Worm (Caenorhabditis elegans) whole organism, young adult: ENCODE data around the gene lgc-57.

ENCODE experiments used
- B0035.1 ChIP-seq: sonication (generic microtip); optimal IDR thresholded peaks from 2 replicates; lab custom pipeline; 2016; ENCODE audit warnings: missing genetic modification characterization, mild to moderate bottlenecking, missing compliant biosample characterization, missing genotype, missing genetic modification reagents
- B0261.1 ChIP-seq: sonication (generic microtip); optimal IDR thresholded peaks from 2 replicates; lab custom pipeline; 2016; ENCODE audit warnings: mild to moderate bottlenecking, missing genetic modification characterization, moderate library complexity, missing compliant biosample characterization
- C17E4.6 ChIP-seq: fragments of 200-800 bp; sonication (Bioruptor generic); IDR thresholded peaks from 2 replicates; pipeline ENCODE4 v1.3.6; 2022; ENCODE audit warnings: missing genetic modification reagents, missing genetic modification characterization, missing compliant biosample characterization
- F33H1.4 ChIP-seq: fragments of 200-800 bp; sonication (Bioruptor generic); IDR thresholded peaks from 2 replicates; pipeline ENCODE4 v1.3.6; 2022; ENCODE audit warnings: missing genetic modification reagents, missing genetic modification characterization, missing compliant biosample characterization
- F37B4.10 ChIP-seq: fragments of 200-800 bp; sonication (Bioruptor generic); IDR thresholded peaks from 2 replicates; pipeline ENCODE4 v1.3.6; 2022; ENCODE audit warnings: missing genetic modification characterization, missing compliant biosample characterization
- F39B2.1 ChIP-seq: fragments of 200-800 bp; sonication (Bioruptor generic); IDR thresholded peaks from 2 replicates; pipeline ENCODE4 v1.3.6; 2022; ENCODE audit warnings: missing genetic modification reagents, missing genetic modification characterization, missing compliant biosample characterization
- F49E8.2 ChIP-seq: sonication (generic microtip); optimal IDR thresholded peaks from 3 replicates; lab custom pipeline; 2017; ENCODE audit warnings: missing genetic modification characterization, mild to moderate bottlenecking, missing compliant biosample characterization, antibody characterized with exemption, moderate library complexity; ENCODE audit not compliant: insufficient read depth
- F57C9.4 ChIP-seq: sonication (generic microtip); optimal IDR thresholded peaks from 2 replicates; lab custom pipeline; 2017; ENCODE audit warnings: mild to moderate bottlenecking, missing genetic modification characterization, missing compliant biosample characterization
- Y53F4B.3 ChIP-seq: fragments of 200-800 bp; sonication (Bioruptor generic); IDR thresholded peaks from 2 replicates; pipeline ENCODE4 v1.3.6; 2022; ENCODE audit warnings: missing genetic modification reagents, missing genetic modification characterization, missing compliant biosample characterization
- Y67H2A.10 ChIP-seq: fragments of 200-800 bp; sonication (Bioruptor generic); conservative IDR thresholded peaks from 2 replicates; pipeline ENCODE4 v1.3.6; 2022; ENCODE audit warnings: missing genetic modification reagents, missing genetic modification characterization, missing compliant biosample characterization
- aptf-3 ChIP-seq: fragments of 200-800 bp; sonication (Bioruptor generic); IDR thresholded peaks from 2 replicates; pipeline ENCODE4 v1.3.6; 2022; ENCODE audit warnings: missing genetic modification characterization, missing compliant biosample characterization
- attf-6 ChIP-seq: fragments of 200-800 bp; sonication (Bioruptor generic); IDR thresholded peaks from 2 replicates; pipeline ENCODE4 v1.3.6; 2022; ENCODE audit warnings: missing genetic modification reagents, missing genetic modification characterization, missing compliant biosample characterization
- cebp-1 ChIP-seq, 2 experiments: fragments of 200-800 bp in 1 of 2; sonication (Bioruptor generic) in 1 of 2; sonication (generic microtip) in 1 of 2; IDR thresholded peaks in 1 of 2; optimal IDR thresholded peaks in 1 of 2; 2 replicates each; pipeline versions ENCODE4 v1.3.6 to Lab custom; 2017 to 2022; ENCODE audit warnings: missing compliant biosample characterization in 2 of 2, missing genetic modification characterization in 2 of 2, mild to moderate bottlenecking in 1 of 2, missing genetic modification reagents in 1 of 2, moderate library complexity in 1 of 2
- ceh-100 ChIP-seq: fragments of 200-800 bp; sonication (Bioruptor generic); IDR thresholded peaks from 2 replicates; pipeline ENCODE4 v1.3.6; 2022; ENCODE audit warnings: missing genetic modification reagents, missing genetic modification characterization, missing compliant biosample characterization
- ceh-58 ChIP-seq: fragments of 200-800 bp; sonication (Bioruptor generic); IDR thresholded peaks from 2 replicates; pipeline ENCODE4 v1.3.6; 2022; ENCODE audit warnings: missing genetic modification characterization, missing compliant biosample characterization
- dox-1 ChIP-seq: fragments of 200-800 bp; sonication (Bioruptor generic); IDR thresholded peaks from 2 replicates; pipeline ENCODE4 v1.3.6; 2022; ENCODE audit warnings: missing genetic modification reagents, missing genetic modification characterization, missing compliant biosample characterization
- efl-1 ChIP-seq: fragments of 150-350 bp; optimal IDR thresholded peaks from 2 replicates; lab custom pipeline; 2014; ENCODE audit warnings: missing biosample characterization, missing genetic modification reagents, missing genetic modification characterization
- egl-18 ChIP-seq: fragments of 200-800 bp; sonication (Bioruptor generic); IDR thresholded peaks from 2 replicates; pipeline ENCODE4 v1.3.6; 2022; ENCODE audit warnings: missing genetic modification reagents, missing genetic modification characterization, missing compliant biosample characterization
- egl-44 ChIP-seq: fragments of 200-800 bp; sonication (Bioruptor generic); IDR thresholded peaks from 2 replicates; pipeline ENCODE4 v1.3.6; 2022; ENCODE audit warnings: missing genetic modification reagents, missing genetic modification characterization, missing compliant biosample characterization
- egrh-3 ChIP-seq: fragments of 200-800 bp; sonication (Bioruptor generic); IDR thresholded peaks from 2 replicates; pipeline ENCODE4 v1.3.6; 2022; ENCODE audit warnings: missing genetic modification reagents, missing genetic modification characterization, missing compliant biosample characterization
- hmg-1.2 ChIP-seq: fragments of 200-800 bp; sonication (Bioruptor generic); IDR thresholded peaks from 2 replicates; pipeline ENCODE4 v1.3.6; 2022; ENCODE audit warnings: missing genetic modification reagents, missing genetic modification characterization, missing compliant biosample characterization
- hsf-1 ChIP-seq: fragments of 200-800 bp; sonication (Bioruptor generic); IDR thresholded peaks from 2 replicates; pipeline ENCODE4 v1.3.6; 2022; ENCODE audit warnings: missing genetic modification reagents, missing genetic modification characterization, missing compliant biosample characterization
- lag-1 ChIP-seq: fragments of 200-800 bp; sonication (Bioruptor generic); IDR thresholded peaks from 2 replicates; pipeline ENCODE4 v1.3.6; 2022; ENCODE audit warnings: missing genetic modification reagents, missing genetic modification characterization, missing compliant biosample characterization
- lin-40 ChIP-seq: sonication (generic microtip); optimal IDR thresholded peaks from 2 replicates; lab custom pipeline; 2016; ENCODE audit warnings: missing genetic modification characterization, mild to moderate bottlenecking, missing compliant biosample characterization, missing genotype, missing genetic modification reagents
- mel-28 ChIP-seq: sonication (generic microtip); optimal IDR thresholded peaks from 2 replicates; lab custom pipeline; 2016; ENCODE audit warnings: borderline replicate concordance, mild to moderate bottlenecking, missing genetic modification characterization, missing compliant biosample characterization
- mxl-1 ChIP-seq: sonication (generic microtip); optimal IDR thresholded peaks from 2 replicates; lab custom pipeline; 2016; ENCODE audit warnings: missing genetic modification characterization, missing compliant biosample characterization
- nhr-120 ChIP-seq: fragments of 200-800 bp; sonication (Bioruptor generic); IDR thresholded peaks from 2 replicates; pipeline ENCODE4 v1.3.6; 2022; ENCODE audit warnings: missing genetic modification characterization, missing compliant biosample characterization
- nhr-80 ChIP-seq: sonication (generic microtip); optimal IDR thresholded peaks from 2 replicates; lab custom pipeline; 2016; ENCODE audit warnings: missing genetic modification characterization, missing compliant biosample characterization
- nhr-90 ChIP-seq: sonication (generic microtip); optimal IDR thresholded peaks from 2 replicates; lab custom pipeline; 2016; ENCODE audit warnings: missing genotype, mild to moderate bottlenecking, missing genetic modification characterization, missing compliant biosample characterization
- sdz-38 ChIP-seq: sonication (generic microtip); optimal IDR thresholded peaks from 2 replicates; lab custom pipeline; 2016; ENCODE audit warnings: missing genotype, missing genetic modification characterization, missing compliant biosample characterization
- sea-2 ChIP-seq: fragments of 200-800 bp; sonication (Bioruptor generic); IDR thresholded peaks from 2 replicates; pipeline ENCODE4 v1.3.6; 2022; ENCODE audit warnings: missing genetic modification characterization, missing compliant biosample characterization
- snpc-1.1 ChIP-seq: sonication (generic microtip); optimal IDR thresholded peaks from 2 replicates; lab custom pipeline; 2017; ENCODE audit warnings: missing genetic modification characterization, mild to moderate bottlenecking, missing compliant biosample characterization, antibody characterized with exemption, moderate library complexity, missing genotype, missing genetic modification reagents; ENCODE audit not compliant: insufficient read depth
- snpc-1.3 ChIP-seq: sonication (generic microtip); optimal IDR thresholded peaks from 2 replicates; lab custom pipeline; 2017; ENCODE audit warnings: missing genetic modification characterization, mild to moderate bottlenecking, missing compliant biosample characterization, antibody characterized with exemption, moderate library complexity, missing genotype, missing genetic modification reagents; ENCODE audit not compliant: insufficient read depth
- somi-1 ChIP-seq: fragments of 200-800 bp; sonication (Bioruptor generic); optimal IDR thresholded peaks from 2 replicates; lab custom pipeline; 2018; ENCODE audit warnings: mild to moderate bottlenecking, missing genetic modification characterization, missing compliant biosample characterization
- sptf-2 ChIP-seq: fragments of 200-800 bp; sonication (Bioruptor generic); optimal IDR thresholded peaks from 2 replicates; lab custom pipeline; 2018; ENCODE audit warnings: mild to moderate bottlenecking, missing genetic modification characterization, missing compliant biosample characterization
- tbx-9 ChIP-seq: sonication (generic microtip); optimal IDR thresholded peaks from 2 replicates; lab custom pipeline; 2016; ENCODE audit warnings: borderline replicate concordance, missing genetic modification characterization, inconsistent platforms, missing compliant biosample characterization
- tlf-1 ChIP-seq: fragments of 200-800 bp; sonication (Bioruptor generic); optimal IDR thresholded peaks from 2 replicates; lab custom pipeline; 2018; ENCODE audit warnings: mild to moderate bottlenecking, missing genetic modification characterization, missing compliant biosample characterization
- ztf-18 ChIP-seq: sonication (generic microtip); optimal IDR thresholded peaks from 2 replicates; lab custom pipeline; 2016; ENCODE audit warnings: missing genotype, mild to moderate bottlenecking, missing genetic modification characterization, missing compliant biosample characterization
- ztf-22 ChIP-seq: fragments of 200-800 bp; sonication (Bioruptor generic); optimal IDR thresholded peaks from 2 replicates; lab custom pipeline; 2018; ENCODE audit warnings: mild to moderate bottlenecking, missing genetic modification characterization, moderate library complexity, missing compliant biosample characterization
- ztf-6 ChIP-seq: fragments of 200-800 bp; sonication (Bioruptor generic); IDR thresholded peaks from 2 replicates; pipeline ENCODE4 v1.3.6; 2022; ENCODE audit warnings: missing genetic modification reagents, missing genetic modification characterization, missing compliant biosample characterization

The lgc-57 gene

DNA sequence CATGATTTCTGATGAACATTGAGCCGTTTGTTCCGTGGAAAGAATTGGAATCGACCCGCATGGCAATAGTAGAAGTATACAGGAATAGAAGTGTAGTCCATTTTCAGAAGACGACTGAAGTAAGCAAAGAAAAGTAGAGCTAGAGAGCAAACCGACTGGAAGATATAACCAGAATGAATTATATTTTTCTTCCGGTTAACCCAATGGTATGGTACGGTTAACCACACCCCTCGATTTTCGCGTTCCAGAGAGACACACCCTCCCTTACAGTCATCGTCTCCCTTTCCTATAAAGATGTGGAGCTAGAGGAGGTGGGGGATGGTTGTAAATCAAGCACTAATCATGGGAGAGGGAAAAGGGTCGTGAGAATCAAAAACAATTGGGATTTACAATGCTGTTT lies 28.3 kb downstream of the lgc-57 start, which contains the start of gene C09G5.14:
C09G5.14 (minus strand) TSS at position 101 of the 400 bp plus-strand sequence.
- no peak for TF ChIP-seq hsf-1 (GFP tag; lab: Robert Waterston, UW)
- no peak for TF ChIP-seq B0261.1
- no peak for TF ChIP-seq cebp-1 (GFP tag; IDR thresholded peaks at IDR 0.05; lab: Robert Waterston, UW)
- TF ChIP-seq cebp-1 (tag; optimal IDR thresholded peaks at IDR 0.05; lab: Kevin White, UChicago), result no peak
- TF ChIP-seq sptf-2 (GFP tag; lab: Kevin White, UChicago), result no peak
- TF ChIP-seq nhr-90 (tag; lab: Kevin White, UChicago), result no peak
- no peak for TF ChIP-seq attf-6 (GFP tag; lab: Robert Waterston, UW)
- no peak for TF ChIP-seq F39B2.1 (GFP tag; lab: Robert Waterston, UW)
- TF ChIP-seq F57C9.4 (tag; lab: Kevin White, UChicago), result no peak
- no peak for TF ChIP-seq sdz-38 (tag; lab: Kevin White, UChicago)
- no peak for TF ChIP-seq snpc-1.1
- no peak for TF ChIP-seq ztf-6 (GFP tag; lab: Robert Waterston, UW)

DNA sequence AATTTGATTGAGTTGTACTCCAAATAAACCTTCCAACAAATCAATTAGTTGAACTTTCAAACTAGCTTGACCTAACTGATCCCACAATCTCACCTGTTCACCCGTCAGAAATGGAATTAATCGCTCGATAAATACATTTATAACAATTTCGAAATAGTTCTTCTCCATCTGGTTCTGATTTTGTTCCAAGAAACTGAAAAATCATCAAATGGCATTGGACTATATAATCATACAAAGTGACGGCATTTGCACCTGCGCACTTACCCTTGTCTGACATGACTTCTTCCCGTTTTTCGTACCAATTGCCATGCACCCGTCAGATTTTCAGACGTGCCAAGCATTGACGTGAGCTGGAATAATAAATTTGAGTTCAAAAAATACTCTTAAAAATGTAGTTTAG lies 35.9 kb downstream of the lgc-57 start:
- TF ChIP-seq ceh-100 (GFP tag; lab: Robert Waterston, UW), result no peak
- TF ChIP-seq ztf-18 (tag; lab: Kevin White, UChicago), result no peak
- TF ChIP-seq Y67H2A.10, result no peak
- TF ChIP-seq sptf-2 (GFP tag; lab: Kevin White, UChicago), result no peak
- TF ChIP-seq F33H1.4 (GFP tag; lab: Robert Waterston, UW), result no peak
- no peak for TF ChIP-seq dox-1 (GFP tag; lab: Robert Waterston, UW)
- TF ChIP-seq tbx-9 (tag; lab: Kevin White, UChicago), result no peak
- TF ChIP-seq Y53F4B.3, result no peak
- TF ChIP-seq nhr-120 (GFP tag; lab: Robert Waterston, UW), result no peak
- no peak for TF ChIP-seq B0035.1
- TF ChIP-seq F37B4.10 (GFP tag; lab: Robert Waterston, UW), result no peak
- no peak for TF ChIP-seq lin-40 (tag; lab: Kevin White, UChicago)
- TF ChIP-seq hmg-1.2 (GFP tag; lab: Robert Waterston, UW), result no peak
- TF ChIP-seq aptf-3 (GFP tag; lab: Robert Waterston, UW), result no peak
- TF ChIP-seq mel-28, result no peak
- TF ChIP-seq efl-1 (GFP tag; lab: Kevin White, UChicago), result no peak
- TF ChIP-seq ceh-58 (GFP tag; lab: Robert Waterston, UW), result no peak
- TF ChIP-seq ztf-22 (GFP tag; lab: Kevin White, UChicago), result no peak
- TF ChIP-seq nhr-80 (tag; lab: Kevin White, UChicago), result no peak

DNA sequence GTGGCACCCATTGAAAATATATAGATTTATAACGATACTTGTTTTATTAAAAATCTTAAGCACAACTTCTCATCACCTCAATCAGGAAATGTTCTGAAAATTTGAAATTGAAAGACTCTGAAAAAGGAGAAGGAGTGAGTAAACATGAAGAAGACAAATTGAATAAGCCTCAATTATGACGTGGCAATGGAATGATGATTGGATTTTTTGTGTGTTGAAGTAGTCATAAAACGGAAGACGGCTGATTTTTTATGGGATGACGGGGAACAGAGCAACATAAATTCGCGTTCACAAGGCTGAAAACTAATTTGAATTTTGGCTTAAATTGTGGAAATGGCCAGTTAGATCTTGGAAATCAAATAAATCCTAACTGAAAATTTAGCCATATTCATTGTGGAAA lies 36.7 kb downstream of the lgc-57 start, which contains the start of gene glb-12:
glb-12 (minus strand) TSS at position 101 of the 400 bp plus-strand sequence.
- no peak for TF ChIP-seq egl-44
- TF ChIP-seq B0261.1, result no peak
- no peak for TF ChIP-seq tbx-9 (tag; lab: Kevin White, UChicago)
- TF ChIP-seq efl-1 (GFP tag; lab: Kevin White, UChicago), result no peak
- TF ChIP-seq egl-18, result no peak
- TF ChIP-seq lag-1 (GFP tag; lab: Robert Waterston, UW), result no peak
- no peak for TF ChIP-seq C17E4.6 (GFP tag; lab: Robert Waterston, UW)
- TF ChIP-seq sptf-2 (GFP tag; lab: Kevin White, UChicago), result no peak
- TF ChIP-seq tlf-1 (GFP tag; lab: Kevin White, UChicago), result no peak
- no peak for TF ChIP-seq sea-2 (GFP tag; lab: Robert Waterston, UW)
- TF ChIP-seq somi-1 (GFP tag; lab: Kevin White, UChicago), result no peak
- no peak for TF ChIP-seq dox-1 (GFP tag; lab: Robert Waterston, UW)
- no peak for TF ChIP-seq cebp-1 (GFP tag; IDR thresholded peaks at IDR 0.05; lab: Robert Waterston, UW)
- no peak for TF ChIP-seq cebp-1 (tag; optimal IDR thresholded peaks at IDR 0.05; lab: Kevin White, UChicago)
- no peak for TF ChIP-seq snpc-1.3 (tag; lab: Kevin White, UChicago)
- no peak for TF ChIP-seq ztf-18 (tag; lab: Kevin White, UChicago)
- TF ChIP-seq mxl-1 (tag; lab: Kevin White, UChicago), result no peak
- no peak for TF ChIP-seq hsf-1 (GFP tag; lab: Robert Waterston, UW)
- TF ChIP-seq egrh-3 (GFP tag; lab: Robert Waterston, UW), result no peak
- no peak for TF ChIP-seq aptf-3 (GFP tag; lab: Robert Waterston, UW)
- no peak for TF ChIP-seq F49E8.2 (tag; lab: Kevin White, UChicago)
